Worm (Caenorhabditis elegans) whole organism, dauer: ENCODE measurements around the gene C03H5.7.

Source experiments
- unc-62 ChIP-seq: sonication (generic microtip); optimal IDR thresholded peaks from 2 replicates; lab custom pipeline; 2017; ENCODE audit warnings: missing biosample characterization, missing genetic modification reagents, missing genetic modification characterization

C03H5.7 gene

DNA sequence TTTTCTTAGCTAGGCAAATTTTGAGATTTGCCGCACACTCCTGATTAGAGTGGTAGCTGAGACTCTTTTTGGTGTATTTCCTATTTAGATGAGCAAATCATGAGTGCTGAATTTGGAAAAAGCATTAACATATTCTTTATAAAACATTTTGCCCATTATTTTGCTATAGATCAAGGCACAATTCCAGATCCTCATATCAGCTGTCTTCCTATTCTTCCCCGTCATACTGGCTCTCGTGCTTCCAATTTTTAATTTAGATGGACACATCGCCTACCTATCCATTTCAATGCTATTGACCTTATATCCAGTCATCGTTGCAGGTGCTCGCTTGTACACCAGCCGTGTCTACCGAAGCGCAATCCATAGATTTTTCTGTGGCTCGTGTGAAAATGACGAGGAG lies at the start of gene C03H5.7:
Gene C03H5.7 (plus strand): TSS at position 301 of the 400 bp plus-strand sequence.
- no peak for TF ChIP-seq unc-62 (GFP tag; lab: Kevin White, UChicago)

DNA sequence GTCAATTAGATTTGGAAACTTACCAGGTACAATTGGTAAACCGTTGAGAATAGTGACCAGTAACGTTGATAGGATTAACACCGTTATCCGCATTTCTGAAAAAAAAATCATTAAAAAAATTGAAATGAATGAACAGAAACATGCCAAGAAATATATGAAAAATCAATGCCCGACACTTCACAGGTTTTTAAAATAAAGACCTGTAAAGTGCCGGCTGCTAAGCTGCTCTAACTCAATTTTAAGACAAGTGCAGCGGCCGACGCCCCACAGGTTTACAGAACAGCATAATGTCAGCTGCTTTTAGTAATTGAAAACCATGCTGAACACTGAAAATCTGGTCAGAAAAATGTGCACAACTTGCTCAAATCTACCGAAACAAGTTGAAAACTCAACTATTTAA lies 47.6 kb upstream of the C03H5.7 start, which contains the start of gene cbn-1:
Gene cbn-1 (minus strand): TSS at position 101 of the 400 bp plus-strand sequence.
- TF ChIP-seq unc-62 (GFP tag; lab: Kevin White, UChicago), result no peak

DNA sequence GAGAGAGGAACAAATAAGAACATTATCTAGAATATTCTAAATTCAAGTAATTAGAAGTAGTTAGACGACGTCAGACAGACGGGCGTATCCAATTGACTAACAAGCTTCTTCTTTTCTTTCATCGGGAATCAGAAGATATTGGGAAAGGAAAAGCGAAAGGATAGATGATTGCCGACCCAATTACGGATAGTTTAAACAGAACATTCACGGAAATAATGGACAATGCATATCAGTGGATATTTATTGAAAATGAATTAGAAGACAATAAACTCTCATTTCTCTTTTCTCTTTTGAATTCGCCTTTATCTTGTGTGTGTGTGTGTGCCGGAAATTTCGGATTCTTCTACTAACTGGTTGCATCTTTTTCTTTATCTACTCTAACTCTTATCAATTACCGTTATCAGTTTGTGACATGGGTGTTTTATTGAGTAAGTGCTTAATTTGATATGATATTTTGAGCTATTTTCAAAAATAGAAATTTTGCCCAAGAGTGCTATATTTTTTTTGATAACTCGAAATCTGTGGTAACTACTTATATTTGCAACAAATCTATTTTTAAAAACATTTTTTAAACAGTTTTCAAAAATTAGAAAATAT lies 46.1 kb upstream of the C03H5.7 start:
- TF ChIP-seq unc-62 (GFP tag; lab: Kevin White, UChicago), result no peak

ce11 chrII:334828-335227 lies 45.2 kb upstream of the C03H5.7 start:
- no peak for TF ChIP-seq unc-62 (GFP tag; lab: Kevin White, UChicago)

ce11 chrII:337233-337832 lies 42.7 kb upstream of the C03H5.7 start, which contains the start of gene cpn-2:
Gene cpn-2, plus strand, starts transcription at chrII:337782.
- TF ChIP-seq unc-62 (GFP tag; lab: Kevin White, UChicago), result no peak

DNA sequence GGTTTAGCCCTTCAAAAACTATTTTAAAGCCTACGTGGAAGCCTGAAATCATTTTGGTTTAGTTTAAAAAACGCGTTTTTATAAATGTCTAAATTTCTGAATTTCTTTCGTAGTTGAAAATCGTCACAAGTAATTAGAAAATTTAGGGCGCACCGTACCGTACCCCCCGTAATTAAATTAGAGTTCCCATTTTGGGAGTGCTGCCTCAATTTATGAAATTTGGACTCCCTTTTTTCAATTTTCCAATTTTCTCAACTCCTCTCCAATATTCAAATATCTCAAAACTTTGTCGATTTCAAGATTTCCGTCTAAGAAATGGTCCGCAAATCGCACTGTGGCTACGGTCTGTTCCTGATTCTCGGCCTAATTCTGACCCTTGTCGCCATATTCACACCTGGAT lies 39.8 kb upstream of the C03H5.7 start, which contains the start of gene clc-31:
Gene clc-31 (plus strand): TSS at position 301 of the 400 bp plus-strand sequence.
- no peak for TF ChIP-seq unc-62 (GFP tag; lab: Kevin White, UChicago)

DNA sequence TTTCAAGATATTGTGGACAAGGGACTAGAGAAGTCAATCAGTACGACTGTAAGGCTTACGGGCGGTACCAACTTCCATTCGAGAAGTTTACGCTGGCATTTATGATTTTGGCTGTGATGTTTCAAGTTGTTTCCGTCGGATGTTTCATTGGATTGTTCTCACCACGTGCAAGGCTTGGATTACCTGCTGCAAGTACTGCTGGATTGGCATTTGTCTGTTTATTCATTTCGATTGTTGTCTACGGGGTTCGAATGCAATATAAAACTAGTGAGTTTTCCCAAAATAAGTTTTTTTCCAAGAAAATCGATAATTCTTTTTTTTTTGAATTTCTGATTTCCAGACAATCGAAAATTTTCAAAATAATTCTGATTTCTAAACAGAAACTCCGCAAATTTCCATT lies 39.3 kb upstream of the C03H5.7 start:
- TF ChIP-seq unc-62 (GFP tag; lab: Kevin White, UChicago), result no peak

- no peak for TF ChIP-seq unc-62 (GFP tag; lab: Kevin White, UChicago)
These were observed 38.8 kb upstream of the C03H5.7 start for ce11 chrII:341282-341681.

DNA sequence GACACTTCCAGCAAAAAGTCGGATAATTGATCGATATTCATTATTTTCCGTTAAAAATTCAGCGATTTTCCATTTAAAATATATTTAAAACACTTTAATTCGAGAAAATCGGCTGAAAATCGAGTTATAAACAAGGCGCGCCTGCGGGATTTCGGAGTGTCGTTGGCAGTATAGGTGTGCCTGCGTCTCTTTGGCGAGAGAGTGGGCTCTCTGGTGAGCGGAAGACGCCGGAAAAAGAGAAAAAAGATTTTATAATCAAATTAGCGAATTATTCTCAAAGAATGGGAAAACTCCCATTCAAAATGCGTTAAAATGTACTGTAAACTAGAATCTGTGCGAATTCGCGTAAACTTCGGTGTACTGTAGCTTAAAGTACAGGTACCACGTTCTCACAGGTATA lies 32.3 kb upstream of the C03H5.7 start, which contains the start of gene D1069.3:
Gene D1069.3 (minus strand): TSS at position 158 of the 400 bp plus-strand sequence.
- TF ChIP-seq unc-62 (GFP tag; lab: Kevin White, UChicago), result no peak

ce11 chrII:349749-350148 lies 30.3 kb upstream of the C03H5.7 start:
- TF ChIP-seq unc-62 (GFP tag; lab: Kevin White, UChicago), result no peak

- TF ChIP-seq unc-62 (GFP tag; lab: Kevin White, UChicago), result no peak
These were observed 25.5 kb upstream of the C03H5.7 start for ce11 chrII:354494-354893.

ce11 chrII:356969-357368 lies 23.1 kb upstream of the C03H5.7 start, which contains the start of gene dmsr-4:
Gene dmsr-4, minus strand, starts transcription at chrII:357069.
- no peak for TF ChIP-seq unc-62 (GFP tag; lab: Kevin White, UChicago)

ce11 chrII:367455-367854 lies 12.6 kb upstream of the C03H5.7 start, which contains the start of gene ptr-3:
Gene ptr-3, minus strand, starts transcription at chrII:367555.
- TF ChIP-seq unc-62 (GFP tag; lab: Kevin White, UChicago), result no peak

ce11 chrII:370394-370793 lies 9.6 kb upstream of the C03H5.7 start:
- no peak for TF ChIP-seq unc-62 (GFP tag; lab: Kevin White, UChicago)

ce11 chrII:371549-371948 lies 8.5 kb upstream of the C03H5.7 start:
- no peak for TF ChIP-seq unc-62 (GFP tag; lab: Kevin White, UChicago)

ce11 chrII:372235-372634 lies 7.8 kb upstream of the C03H5.7 start:
- TF ChIP-seq unc-62 (GFP tag; lab: Kevin White, UChicago), result no peak

DNA sequence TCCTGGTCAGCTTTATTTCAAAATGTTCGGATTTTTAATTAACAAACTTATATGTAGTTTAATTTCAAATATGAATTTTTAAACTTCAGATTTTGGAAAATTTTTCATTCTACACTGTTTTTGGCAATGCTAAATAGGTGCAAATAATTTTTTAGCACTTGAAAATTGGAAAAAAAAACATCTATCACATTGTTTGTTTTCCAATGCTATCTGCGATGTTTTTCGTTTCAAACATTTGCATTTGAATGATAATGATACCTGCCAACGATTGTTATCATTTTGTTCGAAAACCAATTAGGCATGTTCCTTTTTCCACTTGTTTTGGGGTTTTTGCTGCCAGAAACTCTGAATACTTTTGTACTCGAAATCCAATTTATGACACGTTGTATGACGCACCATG lies 5.1 kb upstream of the C03H5.7 start, which contains the start of gene C03H5.4:
Gene C03H5.4 (plus strand): TSS at position 301 of the 400 bp plus-strand sequence.
- no peak for TF ChIP-seq unc-62 (GFP tag; lab: Kevin White, UChicago)
